In the genomic region with DNA sequence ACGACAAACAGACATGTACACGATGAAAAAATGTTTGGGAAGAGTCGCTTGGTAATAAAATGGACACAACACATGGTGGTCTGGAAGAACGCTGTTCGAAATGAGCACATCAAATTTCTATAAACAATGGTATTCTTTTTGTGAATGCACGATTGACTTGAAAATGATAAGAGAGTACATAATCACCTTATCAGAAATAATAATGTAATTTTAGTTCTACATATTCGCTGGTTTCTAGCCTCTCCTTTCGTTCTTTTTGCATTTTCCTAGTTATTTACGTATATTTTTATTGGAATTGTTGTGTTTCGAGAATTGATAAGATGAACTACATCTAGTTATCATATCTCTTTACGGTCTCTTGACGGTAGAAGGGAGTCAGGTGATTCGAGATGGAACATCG, we compare ENCODE assay signal across 6 worm cellular contexts.
TF ChIP-seq lines count a peak whose summit lies in the region.

No protein-coding gene starts in this region.

TF ChIP-seq in whole organism, L1 larva, 84 proteins besides CTCF, POLR2A, EP300 and RAD21 (continues in another document):
- TF ChIP-seq unc-62 (GFP tag; optimal IDR thresholded peaks at IDR 0.05; lab: Kevin White, UChicago) (no peak), elt-2 (tag; optimal IDR thresholded peaks at IDR 0.05; lab: Kevin White, UChicago) (peak; percentile 84), efl-1 (optimal IDR thresholded peaks at IDR 0.05; lab: Kevin White, UChicago) (no peak), efl-1 (GFP tag; optimal IDR thresholded peaks at IDR 0.05 in 1 of 2; lab: Kevin White, UChicago) (peak in 1 of 2 experiments; percentile 66), unc-30 (tag; optimal IDR thresholded peaks at IDR 0.05; lab: Kevin White, UChicago) (no peak), zag-1 (tag; optimal IDR thresholded peaks at IDR 0.05; lab: Kevin White, UChicago) (no peak), snpc-4 (tag; optimal IDR thresholded peaks at IDR 0.05; lab: Kevin White, UChicago) (no peak), nhr-237 (tag; optimal IDR thresholded peaks at IDR 0.05; lab: Kevin White, UChicago) (no peak), Y116A8C.19 (tag; optimal IDR thresholded peaks at IDR 0.05; lab: Kevin White, UChicago; ENCODE audit: borderline replicate concordance) (no peak), nhr-47 (tag; optimal IDR thresholded peaks at IDR 0.05; lab: Kevin White, UChicago) (no peak), ama-1 (optimal IDR thresholded peaks at IDR 0.05; lab: Kevin White, UChicago) (no peak), elt-3 (tag; optimal IDR thresholded peaks at IDR 0.05; lab: Kevin White, UChicago) (peak in 1 of 6 experiments; percentile 7), lin-39 (tag; optimal IDR thresholded peaks at IDR 0.05; lab: Kevin White, UChicago) (no peak), unc-130 (tag; optimal IDR thresholded peaks at IDR 0.05; lab: Kevin White, UChicago) (no peak)

TF ChIP-seq in whole organism, L2 larva, 48 proteins besides CTCF, POLR2A, EP300 and RAD21:
- TF ChIP-seq mdl-1 (tag; optimal IDR thresholded peaks at IDR 0.05; lab: Kevin White, UChicago) (no peak), ztf-4 (tag; optimal IDR thresholded peaks at IDR 0.05; lab: Kevin White, UChicago) (no peak), sma-3 (GFP tag; optimal IDR thresholded peaks at IDR 0.05; lab: Kevin White, UChicago) (peak; percentile 1), fos-1 (tag; optimal IDR thresholded peaks at IDR 0.05; lab: Kevin White, UChicago) (peak; percentile 70), unc-62 (GFP tag; optimal IDR thresholded peaks at IDR 0.05; lab: Kevin White, UChicago) (no peak), nhr-23 (tag; optimal IDR thresholded peaks at IDR 0.05; lab: Kevin White, UChicago) (no peak), ama-1 (optimal IDR thresholded peaks at IDR 0.05; lab: Kevin White, UChicago) (no peak), dmd-4 (tag; optimal IDR thresholded peaks at IDR 0.05; lab: Kevin White, UChicago) (no peak), lin-39 (tag; optimal IDR thresholded peaks at IDR 0.05; lab: Kevin White, UChicago) (no peak), nhr-11 (tag; optimal IDR thresholded peaks at IDR 0.05; lab: Kevin White, UChicago) (no peak), crh-2 (tag; optimal IDR thresholded peaks at IDR 0.05; lab: Kevin White, UChicago) (no peak), ztf-1 (GFP tag; conservative IDR thresholded peaks at IDR 0.05; lab: Robert Waterston, UW) (no peak)

TF ChIP-seq in whole organism, L3 larva, 47 proteins besides CTCF, POLR2A, EP300 and RAD21 (continues in another document):
- TF ChIP-seq aly-2 (tag; optimal IDR thresholded peaks at IDR 0.05; lab: Kevin White, UChicago): no peak
- no peak for TF ChIP-seq mml-1 (tag; optimal IDR thresholded peaks at IDR 0.05; lab: Kevin White, UChicago)
- TF ChIP-seq hmg-11 (tag; optimal IDR thresholded peaks at IDR 0.05; lab: Kevin White, UChicago): no peak
- no peak for TF ChIP-seq zag-1 (tag; optimal IDR thresholded peaks at IDR 0.05; lab: Kevin White, UChicago)
- TF ChIP-seq egl-5 (tag; optimal IDR thresholded peaks at IDR 0.05; lab: Kevin White, UChicago): no peak
- TF ChIP-seq ztf-4 (tag; optimal IDR thresholded peaks at IDR 0.05; lab: Kevin White, UChicago): no peak
- TF ChIP-seq daf-12 (tag; optimal IDR thresholded peaks at IDR 0.05; lab: Kevin White, UChicago): no peak
- no peak for TF ChIP-seq elt-3 (tag; optimal IDR thresholded peaks at IDR 0.05; lab: Kevin White, UChicago)
- no peak for TF ChIP-seq nhr-43 (tag; optimal IDR thresholded peaks at IDR 0.05; lab: Kevin White, UChicago; ENCODE audit: poor library complexity, severe bottlenecking)
- TF ChIP-seq jun-1 (tag; optimal IDR thresholded peaks at IDR 0.05; lab: Kevin White, UChicago): no peak
- TF ChIP-seq fkh-10 (GFP tag; optimal IDR thresholded peaks at IDR 0.05; lab: Kevin White, UChicago): no peak
- TF ChIP-seq pqm-1 (tag; optimal IDR thresholded peaks at IDR 0.05; lab: Kevin White, UChicago): peak; percentile 46
- TF ChIP-seq fos-1 (tag; optimal IDR thresholded peaks at IDR 0.05; lab: Kevin White, UChicago): no peak
- peak; percentile 26 for TF ChIP-seq ceh-28 (tag; optimal IDR thresholded peaks at IDR 0.05; lab: Kevin White, UChicago)
- no peak for TF ChIP-seq nhr-237 (tag; optimal IDR thresholded peaks at IDR 0.05; lab: Kevin White, UChicago)
- TF ChIP-seq pha-4 (tag; optimal IDR thresholded peaks at IDR 0.05; lab: Kevin White, UChicago): peak; percentile 20
- no peak for TF ChIP-seq nhr-12 (tag; optimal IDR thresholded peaks at IDR 0.05; lab: Kevin White, UChicago)

TF ChIP-seq in whole organism, L4 larva, 104 proteins besides CTCF, POLR2A, EP300 and RAD21:
- TF ChIP-seq lin-1 (GFP tag; IDR thresholded peaks at IDR 0.05; lab: Robert Waterston, UW) (no peak), T20F7.1 (GFP tag; optimal IDR thresholded peaks at IDR 0.05; lab: Kevin White, UChicago) (peak; percentile 15), daf-12 (tag; optimal IDR thresholded peaks at IDR 0.05; lab: Kevin White, UChicago) (no peak), dve-1 (tag; optimal IDR thresholded peaks at IDR 0.05; lab: Kevin White, UChicago; ENCODE audit: insufficient read depth) (peak; percentile 49), nhr-25 (tag; optimal IDR thresholded peaks at IDR 0.05; lab: Kevin White, UChicago; ENCODE audit: borderline replicate concordance, insufficient read depth) (no peak), daf-16 (GFP tag; optimal IDR thresholded peaks at IDR 0.05; lab: Kevin White, UChicago) (no peak), daf-16 (tag; optimal IDR thresholded peaks at IDR 0.05; lab: Kevin White, UChicago) (peak; percentile 89), hlh-11 (tag; optimal IDR thresholded peaks at IDR 0.05; lab: Kevin White, UChicago) (peak; percentile 51), nhr-6 (tag; optimal IDR thresholded peaks at IDR 0.05; lab: Kevin White, UChicago) (peak; percentile 24), unc-130 (GFP tag; optimal IDR thresholded peaks at IDR 0.05; lab: Kevin White, UChicago) (no peak), php-3 (GFP tag; IDR thresholded peaks at IDR 0.05; lab: Robert Waterston, UW) (peak; percentile 74), nhr-28 (tag; optimal IDR thresholded peaks at IDR 0.05; lab: Kevin White, UChicago) (peak; percentile 87), pqm-1 (tag; optimal IDR thresholded peaks at IDR 0.05; lab: Kevin White, UChicago) (peak; percentile 64), egl-43 (GFP tag; IDR thresholded peaks at IDR 0.05; lab: Robert Waterston, UW) (no peak), gei-8 (GFP tag; optimal IDR thresholded peaks at IDR 0.05; lab: Kevin White, UChicago) (no peak)
TF ChIP-seq in whole organism, L4 larva: peak in this region for 8.

TF ChIP-seq in whole organism, late embryonic, 69 proteins besides CTCF, POLR2A, EP300 and RAD21:
- TF ChIP-seq ahr-1 (tag; optimal IDR thresholded peaks at IDR 0.05; lab: Kevin White, UChicago) (no peak), elt-2 (tag; optimal IDR thresholded peaks at IDR 0.05; lab: Kevin White, UChicago) (peak; percentile 47)
TF ChIP-seq in whole organism, late embryonic: peak in this region for 1.

TF ChIP-seq in whole organism, young adult, 124 proteins besides CTCF, POLR2A, EP300 and RAD21:
- TF ChIP-seq sea-2 (GFP tag; IDR thresholded peaks at IDR 0.05; lab: Robert Waterston, UW) (no peak), nhr-80 (tag; optimal IDR thresholded peaks at IDR 0.05; lab: Kevin White, UChicago) (peak; percentile 46)
